Worm (Caenorhabditis elegans): ENCODE data around the gene F07F6.8.

DNA sequence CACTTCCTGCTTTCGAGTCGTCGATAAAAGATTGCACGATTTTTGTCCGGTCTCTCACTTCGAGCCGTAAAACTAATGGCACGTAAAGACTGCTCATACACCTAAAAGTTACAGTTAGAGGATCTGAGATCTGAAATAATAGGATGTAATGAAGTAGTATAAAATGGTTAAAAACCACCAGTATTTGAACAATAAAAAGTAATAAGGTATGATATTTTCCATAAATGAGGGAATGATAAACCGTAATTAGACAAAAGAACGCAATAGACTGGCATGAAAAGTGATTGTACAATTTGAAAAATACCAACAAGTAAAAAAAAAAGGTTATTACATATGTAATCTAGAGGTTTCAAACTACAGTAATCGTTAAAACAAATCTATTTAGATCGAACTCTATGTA is 32.4 kb downstream of the F07F6.8 start, which contains the start of gene brap-2:
- TF ChIP-seq dao-5 (tag; optimal IDR thresholded peaks at IDR 0.05) (no peak), W03F9.2 (tag; optimal IDR thresholded peaks at IDR 0.05) (no peak)

All from whole organism, L4/young adult.